Worm (Caenorhabditis elegans) whole organism, midembryonic: ENCODE results near the gene F11A5.5.

Experiments used
- T22C8.4 ChIP-seq: fragments of 200-800 bp; sonication (Bioruptor generic); IDR thresholded peaks from 2 replicates; pipeline ENCODE4 v1.3.6; 2022; ENCODE audit warnings: missing genetic modification characterization, missing compliant biosample characterization
- cog-1 ChIP-seq: sonication (generic microtip); optimal IDR thresholded peaks from 2 replicates; lab custom pipeline; 2016; ENCODE audit warnings: missing genetic modification characterization, missing compliant biosample characterization
- med-1 ChIP-seq: sonication (generic microtip); optimal IDR thresholded peaks from 2 replicates; lab custom pipeline; 2017; ENCODE audit warnings: missing genetic modification characterization, mild to moderate bottlenecking, missing compliant biosample characterization, antibody characterized with exemption, missing genetic modification reagents; ENCODE audit not compliant: insufficient read depth
- ref-1 ChIP-seq: fragments of 200-800 bp; sonication (Bioruptor generic); conservative IDR thresholded peaks from 2 replicates; pipeline ENCODE4 v1.3.6; 2022; ENCODE audit warnings: missing genetic modification reagents, missing genetic modification characterization, missing compliant biosample characterization
- tab-1 ChIP-seq: fragments of 200-800 bp; sonication (Bioruptor generic); IDR thresholded peaks from 2 replicates; pipeline ENCODE4 v1.3.6; 2022; ENCODE audit warnings: missing genetic modification characterization, missing compliant biosample characterization
- ztf-29 ChIP-seq: fragments of 200-800 bp; sonication (Bioruptor generic); IDR thresholded peaks from 2 replicates; pipeline ENCODE4 v1.3.6; 2022; ENCODE audit warnings: missing genetic modification reagents, missing genetic modification characterization, missing compliant biosample characterization

ce11 chrV:16232180-16232579, 34.1 kb downstream of the F11A5.5 start, which contains the start of gene gst-22:
- TF ChIP-seq cog-1 (no peak), T22C8.4 (GFP tag; lab: Robert Waterston, UW) (no peak), tab-1 (GFP tag; lab: Robert Waterston, UW) (no peak), med-1 (GFP tag; lab: Kevin White, UChicago) (no peak), ztf-29 (GFP tag; lab: Robert Waterston, UW) (no peak), ref-1 (GFP tag; lab: Robert Waterston, UW) (no peak)
